Worm (Caenorhabditis elegans) whole organism, late embryonic: Measurements from ENCODE around the gene C05G5.3.

Experiments
- C38D4.7 ChIP-seq: fragments of 200-800 bp; sonication (Bioruptor generic); optimal IDR thresholded peaks from 2 replicates; lab custom pipeline; 2018; ENCODE audit warnings: mild to moderate bottlenecking, missing genetic modification characterization, moderate library complexity, missing compliant biosample characterization
- F13H6.1 ChIP-seq: sonication (generic microtip); optimal IDR thresholded peaks from 2 replicates; lab custom pipeline; 2016; ENCODE audit warnings: missing genetic modification characterization, missing compliant biosample characterization
- K02D7.2 ChIP-seq: sonication (generic microtip); optimal IDR thresholded peaks from 2 replicates; lab custom pipeline; 2017; ENCODE audit warnings: mild to moderate bottlenecking, missing genetic modification characterization, missing compliant biosample characterization
- K09A11.1 ChIP-seq: sonication (generic microtip); optimal IDR thresholded peaks from 2 replicates; lab custom pipeline; 2017; ENCODE audit warnings: antibody characterized with exemption, mild to moderate bottlenecking, missing genetic modification characterization, missing compliant biosample characterization; ENCODE audit not compliant: insufficient read depth
- T23F11.4 ChIP-seq: fragments of 200-800 bp; sonication (Bioruptor generic); optimal IDR thresholded peaks from 2 replicates; lab custom pipeline; 2018; ENCODE audit warnings: mild to moderate bottlenecking, missing genetic modification characterization, missing compliant biosample characterization
- ama-1 ChIP-seq: fragments of 150-350 bp; optimal IDR thresholded peaks from 2 replicates; lab custom pipeline; 2014
- ceh-14 ChIP-seq: sonication (generic microtip); optimal IDR thresholded peaks from 2 replicates; lab custom pipeline; 2016; ENCODE audit warnings: missing genotype, missing genetic modification characterization, missing compliant biosample characterization
- ceh-22 ChIP-seq: sonication (generic microtip); optimal IDR thresholded peaks from 2 replicates; lab custom pipeline; 2017; ENCODE audit warnings: missing biosample characterization, missing genetic modification characterization
- ceh-30 ChIP-seq: fragments of 150-350 bp; optimal IDR thresholded peaks from 2 replicates; lab custom pipeline; 2014; ENCODE audit warnings: missing biosample characterization, missing genetic modification characterization
- ceh-31 ChIP-seq: sonication (generic microtip); optimal IDR thresholded peaks from 2 replicates; lab custom pipeline; 2016; ENCODE audit warnings: missing genetic modification characterization, missing compliant biosample characterization
- ceh-48 ChIP-seq: sonication (generic microtip); optimal IDR thresholded peaks from 2 replicates; lab custom pipeline; 2016; ENCODE audit warnings: missing genetic modification characterization, inconsistent platforms, missing compliant biosample characterization
- ceh-6 ChIP-seq: fragments of 200-800 bp; sonication (Bioruptor generic); optimal IDR thresholded peaks from 2 replicates; lab custom pipeline; 2018; ENCODE audit warnings: mild to moderate bottlenecking, missing genetic modification characterization, missing compliant biosample characterization
- elt-2 ChIP-seq: sonication (generic microtip); optimal IDR thresholded peaks from 2 replicates; lab custom pipeline; 2016; ENCODE audit warnings: missing genetic modification reagents, missing genetic modification characterization, missing compliant biosample characterization
- elt-4 ChIP-seq: sonication (generic microtip); optimal IDR thresholded peaks from 2 replicates; lab custom pipeline; 2016; ENCODE audit warnings: missing genetic modification characterization, missing compliant biosample characterization
- eyg-1 ChIP-seq: sonication (generic microtip); optimal IDR thresholded peaks from 2 replicates; lab custom pipeline; 2016; ENCODE audit warnings: missing genotype, missing genetic modification characterization, missing compliant biosample characterization
- fax-1 ChIP-seq: sonication (generic microtip); optimal IDR thresholded peaks from 2 replicates; lab custom pipeline; 2016; ENCODE audit warnings: missing genotype, missing genetic modification characterization, missing compliant biosample characterization
- fkh-10 ChIP-seq: fragments of 150-350 bp; optimal IDR thresholded peaks from 2 replicates; lab custom pipeline; 2014; ENCODE audit warnings: missing biosample characterization, missing genetic modification reagents, missing genetic modification characterization
- fkh-6 ChIP-seq: sonication (generic microtip); optimal IDR thresholded peaks from 2 replicates; lab custom pipeline; 2016; ENCODE audit warnings: missing genetic modification characterization, missing compliant biosample characterization
- gmeb-2 ChIP-seq: sonication (generic microtip); optimal IDR thresholded peaks from 2 replicates; lab custom pipeline; 2016; ENCODE audit warnings: missing genetic modification characterization, inconsistent platforms, missing compliant biosample characterization
- hlh-15 ChIP-seq: sonication (generic microtip); optimal IDR thresholded peaks from 2 replicates; lab custom pipeline; 2016; ENCODE audit warnings: missing genetic modification characterization, missing compliant biosample characterization
- hlh-30 ChIP-seq: sonication (generic microtip); optimal IDR thresholded peaks from 2 replicates; lab custom pipeline; 2017; ENCODE audit warnings: antibody characterized with exemption, missing genetic modification characterization, missing compliant biosample characterization; ENCODE audit not compliant: insufficient read depth
- hlh-8 ChIP-seq: sonication (generic microtip); optimal IDR thresholded peaks from 2 replicates; lab custom pipeline; 2016; ENCODE audit warnings: missing genotype, missing genetic modification characterization, missing compliant biosample characterization
- lim-6 ChIP-seq: sonication (generic microtip); optimal IDR thresholded peaks from 2 replicates; lab custom pipeline; 2016; ENCODE audit warnings: missing genetic modification characterization, missing compliant biosample characterization
- lin-11 ChIP-seq: fragments of 200-800 bp; sonication (Bioruptor generic); optimal IDR thresholded peaks from 2 replicates; lab custom pipeline; 2018; ENCODE audit warnings: mild to moderate bottlenecking, missing genetic modification characterization, missing compliant biosample characterization
- mec-3 ChIP-seq: sonication (generic microtip); optimal IDR thresholded peaks from 2 replicates; lab custom pipeline; 2016; ENCODE audit warnings: borderline replicate concordance, missing genetic modification characterization, missing compliant biosample characterization
- nfya-1 ChIP-seq: sonication (generic microtip); optimal IDR thresholded peaks from 2 replicates; lab custom pipeline; 2017; ENCODE audit warnings: missing genetic modification characterization, mild to moderate bottlenecking, missing compliant biosample characterization, antibody characterized with exemption, moderate library complexity
- nhr-11 ChIP-seq: fragments of 150-350 bp; optimal IDR thresholded peaks from 2 replicates; lab custom pipeline; 2014; ENCODE audit warnings: missing biosample characterization, missing genetic modification characterization
- npax-4 ChIP-seq: sonication (generic microtip); optimal IDR thresholded peaks from 2 replicates; lab custom pipeline; 2016; ENCODE audit warnings: missing genetic modification characterization, missing compliant biosample characterization
- odd-2 ChIP-seq: sonication (generic microtip); optimal IDR thresholded peaks from 2 replicates; lab custom pipeline; 2017; ENCODE audit warnings: antibody characterized with exemption, mild to moderate bottlenecking, missing genetic modification characterization, missing compliant biosample characterization
- pag-3 ChIP-seq: sonication (generic microtip); optimal IDR thresholded peaks from 2 replicates; lab custom pipeline; 2016; ENCODE audit warnings: missing compliant biosample characterization, missing genetic modification characterization, borderline replicate concordance
- pat-9 ChIP-seq: fragments of 200-800 bp; sonication (Bioruptor generic); optimal IDR thresholded peaks from 2 replicates; lab custom pipeline; 2018; ENCODE audit warnings: mild to moderate bottlenecking, missing genetic modification characterization, moderate library complexity, missing compliant biosample characterization
- pha-2 ChIP-seq: sonication (generic microtip); optimal IDR thresholded peaks from 2 replicates; lab custom pipeline; 2017; ENCODE audit warnings: mild to moderate bottlenecking, missing genetic modification characterization, missing compliant biosample characterization
- pha-4 ChIP-seq: fragments of 150-350 bp; optimal IDR thresholded peaks from 2 replicates; lab custom pipeline; 2018; ENCODE audit warnings: missing biosample characterization, missing genetic modification reagents, missing genetic modification characterization
- pros-1 ChIP-seq: fragments of 150-350 bp; optimal IDR thresholded peaks from 2 replicates; lab custom pipeline; 2014; ENCODE audit warnings: missing biosample characterization, missing genetic modification reagents, missing genetic modification characterization
- ref-2 ChIP-seq: sonication (generic microtip); optimal IDR thresholded peaks from 2 replicates; lab custom pipeline; 2016; ENCODE audit warnings: missing genetic modification characterization, missing compliant biosample characterization
- rnt-1 ChIP-seq: sonication (generic microtip); optimal IDR thresholded peaks from 2 replicates; lab custom pipeline; 2016; ENCODE audit warnings: missing genetic modification characterization, missing compliant biosample characterization
- sox-2 ChIP-seq: fragments of 200-800 bp; sonication (Bioruptor generic); IDR thresholded peaks from 2 replicates; pipeline ENCODE4 v1.3.6; 2022; ENCODE audit warnings: missing genetic modification reagents, missing genetic modification characterization, missing compliant biosample characterization
- syd-9 ChIP-seq: sonication (generic microtip); optimal IDR thresholded peaks from 2 replicates; lab custom pipeline; 2016; ENCODE audit warnings: mild to moderate bottlenecking, missing genetic modification characterization, moderate library complexity, missing compliant biosample characterization
- tbx-2 ChIP-seq: sonication (generic microtip); optimal IDR thresholded peaks from 2 replicates; lab custom pipeline; 2016; ENCODE audit warnings: missing genetic modification characterization, missing compliant biosample characterization
- ttx-3 ChIP-seq: sonication (generic microtip); optimal IDR thresholded peaks from 2 replicates; lab custom pipeline; 2016; ENCODE audit warnings: missing genetic modification reagents, missing genetic modification characterization, missing compliant biosample characterization
- unc-42 ChIP-seq: sonication (generic microtip); optimal IDR thresholded peaks from 2 replicates; lab custom pipeline; 2016; ENCODE audit warnings: missing genotype, missing genetic modification characterization, missing compliant biosample characterization
- unc-55 ChIP-seq: sonication (generic microtip); optimal IDR thresholded peaks from 2 replicates; lab custom pipeline; 2017; ENCODE audit warnings: missing biosample characterization, missing genetic modification reagents, missing genetic modification characterization
- zip-5 ChIP-seq: sonication (generic microtip); optimal IDR thresholded peaks from 2 replicates; lab custom pipeline; 2016; ENCODE audit warnings: missing genetic modification characterization, missing compliant biosample characterization
- ztf-16 ChIP-seq: sonication (generic microtip); optimal IDR thresholded peaks from 2 replicates; lab custom pipeline; 2017; ENCODE audit warnings: missing genetic modification characterization, missing compliant biosample characterization

The C05G5.3 gene

ce11 chrX:14751911-14752310 lies at the start of gene C05G5.3:
Gene C05G5.3 (minus strand): TSS chrX:14752011.
- no peak for TF ChIP-seq K02D7.2
- TF ChIP-seq ceh-14, result no peak
- no peak for TF ChIP-seq syd-9 (tag; lab: Kevin White, UChicago)
- no peak for TF ChIP-seq ttx-3 (tag; lab: Kevin White, UChicago)
- TF ChIP-seq ceh-31 (tag; lab: Kevin White, UChicago), result no peak
- TF ChIP-seq elt-4, result no peak
- TF ChIP-seq zip-5 (tag; lab: Kevin White, UChicago), result no peak
- TF ChIP-seq ama-1 (lab: Kevin White, UChicago), result no peak
- no peak for TF ChIP-seq pat-9
- no peak for TF ChIP-seq rnt-1
- no peak for TF ChIP-seq lin-11 (tag; lab: Kevin White, UChicago)
- TF ChIP-seq ceh-6, result no peak
- no peak for TF ChIP-seq F13H6.1 (tag; lab: Kevin White, UChicago)
- TF ChIP-seq fax-1 (tag; lab: Kevin White, UChicago), result no peak
- no peak for TF ChIP-seq pha-2 (tag; lab: Kevin White, UChicago)
- no peak for TF ChIP-seq K09A11.1 (tag; lab: Kevin White, UChicago)
- no peak for TF ChIP-seq pros-1 (tag; lab: Kevin White, UChicago)
- no peak for TF ChIP-seq ceh-22
- no peak for TF ChIP-seq ref-2
- no peak for TF ChIP-seq C38D4.7

DNA sequence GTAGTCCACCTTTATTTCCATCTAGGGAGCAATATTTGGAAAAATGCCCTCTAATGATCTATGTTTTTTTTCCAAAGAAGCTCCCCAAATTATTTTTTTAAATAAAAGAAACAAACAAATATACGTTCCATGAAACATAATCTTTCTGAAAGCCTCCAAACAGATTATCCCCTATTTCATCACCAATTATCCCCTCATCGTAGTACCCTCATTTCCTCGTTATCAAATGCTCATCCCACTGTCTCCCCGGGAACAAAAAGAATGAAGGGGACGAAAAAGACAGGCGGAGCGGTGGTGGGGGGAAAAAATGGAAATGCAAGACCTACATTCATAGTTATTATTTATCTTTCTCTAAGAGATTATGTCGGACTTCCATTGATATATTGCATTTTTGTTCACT lies 45.6 kb upstream of the C05G5.3 start:
- TF ChIP-seq pha-4 (tag; lab: Kevin White, UChicago), result no peak
- TF ChIP-seq nhr-11 (tag; lab: Kevin White, UChicago), result no peak
- no peak for TF ChIP-seq fax-1 (tag; lab: Kevin White, UChicago)
- TF ChIP-seq fkh-10, result no peak
- no peak for TF ChIP-seq lim-6
- no peak for TF ChIP-seq tbx-2 (tag; lab: Kevin White, UChicago)
- no peak for TF ChIP-seq ceh-22
- no peak for TF ChIP-seq pag-3 (tag; lab: Kevin White, UChicago)

DNA sequence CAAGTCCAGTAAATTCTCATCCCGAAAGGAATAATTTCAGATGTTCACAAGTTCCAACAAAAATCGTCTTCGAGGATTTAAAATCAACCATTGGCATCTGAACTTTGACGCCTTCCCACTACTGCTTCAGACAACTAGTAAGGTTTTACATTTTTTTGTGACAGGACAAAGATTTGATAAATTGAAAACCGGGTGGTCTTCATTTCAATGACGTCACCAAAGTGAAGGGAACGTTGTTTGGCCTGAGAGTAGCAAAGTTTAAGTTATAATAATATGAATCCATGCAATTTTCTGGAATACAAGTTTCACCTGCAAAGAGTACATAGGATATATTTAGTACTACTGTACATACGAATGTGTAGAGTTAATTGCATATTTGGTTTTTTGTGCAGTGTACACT lies 42.4 kb upstream of the C05G5.3 start:
- TF ChIP-seq fkh-10 (no peak), eyg-1 (tag; lab: Kevin White, UChicago) (no peak), gmeb-2 (tag; lab: Kevin White, UChicago) (no peak), hlh-15 (tag; lab: Kevin White, UChicago) (no peak), pat-9 (no peak), T23F11.4 (no peak), hlh-8 (tag; lab: Kevin White, UChicago) (no peak), ceh-14 (no peak), syd-9 (tag; lab: Kevin White, UChicago) (no peak), ceh-48 (tag; lab: Kevin White, UChicago) (no peak), odd-2 (no peak), unc-55 (no peak), mec-3 (tag; lab: Kevin White, UChicago) (no peak), nfya-1 (tag; lab: Kevin White, UChicago) (no peak), fkh-6 (tag; lab: Kevin White, UChicago) (no peak), lim-6 (no peak), nhr-11 (tag; lab: Kevin White, UChicago) (no peak), hlh-30 (tag; lab: Kevin White, UChicago) (no peak)

ce11 chrX:14793198-14793747 lies 41.5 kb upstream of the C05G5.3 start, which contains the start of gene sprr-2:
Gene sprr-2 (plus strand): TSS chrX:14793445.
- TF ChIP-seq ztf-16, result no peak
- no peak for TF ChIP-seq ref-2
- no peak for TF ChIP-seq unc-42 (tag; lab: Kevin White, UChicago)
- TF ChIP-seq ceh-30, result no peak
- TF ChIP-seq npax-4 (tag; lab: Kevin White, UChicago), result no peak
- TF ChIP-seq elt-2, result peak; percentile 96
- TF ChIP-seq sox-2 (GFP tag; lab: Robert Waterston, UW), result no peak
- no peak for TF ChIP-seq zip-5 (tag; lab: Kevin White, UChicago)
